Worm (Caenorhabditis elegans) whole organism, midembryonic: Measurements from ENCODE around the gene F28B1.9.

ENCODE experiments used
- T22C8.4 ChIP-seq: fragments of 200-800 bp; sonication (Bioruptor generic); IDR thresholded peaks from 2 replicates; pipeline ENCODE4 v1.3.6; 2022; ENCODE audit warnings: missing genetic modification characterization, missing compliant biosample characterization
- cog-1 ChIP-seq: sonication (generic microtip); optimal IDR thresholded peaks from 2 replicates; lab custom pipeline; 2016; ENCODE audit warnings: missing genetic modification characterization, missing compliant biosample characterization
- flt-1 ChIP-seq: fragments of 200-800 bp; sonication (Bioruptor generic); IDR thresholded peaks from 2 replicates; pipeline ENCODE4 v1.3.6; 2022; ENCODE audit warnings: missing genetic modification characterization, missing compliant biosample characterization
- klf-2 ChIP-seq: fragments of 200-800 bp; sonication (Bioruptor generic); conservative IDR thresholded peaks from 2 replicates; pipeline ENCODE4 v1.3.6; 2022; ENCODE audit warnings: missing genetic modification reagents, missing genetic modification characterization, missing compliant biosample characterization
- med-1 ChIP-seq: sonication (generic microtip); optimal IDR thresholded peaks from 2 replicates; lab custom pipeline; 2017; ENCODE audit warnings: missing genetic modification characterization, mild to moderate bottlenecking, missing compliant biosample characterization, antibody characterized with exemption, missing genetic modification reagents; ENCODE audit not compliant: insufficient read depth
- ref-1 ChIP-seq: fragments of 200-800 bp; sonication (Bioruptor generic); conservative IDR thresholded peaks from 2 replicates; pipeline ENCODE4 v1.3.6; 2022; ENCODE audit warnings: missing genetic modification reagents, missing genetic modification characterization, missing compliant biosample characterization
- tab-1 ChIP-seq: fragments of 200-800 bp; sonication (Bioruptor generic); IDR thresholded peaks from 2 replicates; pipeline ENCODE4 v1.3.6; 2022; ENCODE audit warnings: missing genetic modification characterization, missing compliant biosample characterization
- ztf-23 ChIP-seq: fragments of 200-800 bp; sonication (Bioruptor generic); IDR thresholded peaks from 2 replicates; pipeline ENCODE4 v1.3.6; 2022; ENCODE audit warnings: missing genetic modification reagents, missing genetic modification characterization, missing compliant biosample characterization
- ztf-29 ChIP-seq: fragments of 200-800 bp; sonication (Bioruptor generic); IDR thresholded peaks from 2 replicates; pipeline ENCODE4 v1.3.6; 2022; ENCODE audit warnings: missing genetic modification reagents, missing genetic modification characterization, missing compliant biosample characterization

DNA sequence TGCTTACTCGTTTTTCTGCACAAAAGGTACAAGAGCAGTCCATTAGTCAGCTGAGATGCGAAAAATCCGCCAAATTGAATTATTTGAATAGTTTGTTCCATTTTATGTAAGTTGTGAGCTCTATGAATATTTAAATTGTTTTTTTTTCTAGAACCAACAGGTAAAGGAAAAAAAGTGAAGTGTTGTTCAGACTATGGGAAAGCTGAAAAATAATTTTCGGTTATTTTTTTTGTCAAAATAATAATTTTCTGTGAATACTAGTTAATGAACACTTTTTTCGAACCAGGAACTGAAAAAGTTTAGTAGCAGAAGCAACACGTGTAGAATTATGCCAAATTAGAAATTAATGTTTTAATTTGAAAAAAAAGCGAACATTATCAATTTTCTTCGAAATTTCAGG, 14.2 kb downstream of the F28B1.9 start, which contains the start of gene str-125:
- TF ChIP-seq cog-1 (no peak), flt-1 (GFP tag; lab: Robert Waterston, UW) (no peak), ztf-23 (GFP tag; lab: Robert Waterston, UW) (no peak), med-1 (GFP tag; lab: Kevin White, UChicago) (no peak), klf-2 (GFP tag; lab: Robert Waterston, UW) (no peak), ztf-29 (no peak), tab-1 (GFP tag; lab: Robert Waterston, UW) (no peak), ref-1 (GFP tag; lab: Robert Waterston, UW) (no peak), T22C8.4 (GFP tag; lab: Robert Waterston, UW) (no peak)
